Fruit fly (Drosophila melanogaster): ENCODE data around the gene Pfdn1.
A peak's percentile ranks its signal among the peaks of the same experiment; 100 is the strongest.

The Pfdn1 gene

DNA sequence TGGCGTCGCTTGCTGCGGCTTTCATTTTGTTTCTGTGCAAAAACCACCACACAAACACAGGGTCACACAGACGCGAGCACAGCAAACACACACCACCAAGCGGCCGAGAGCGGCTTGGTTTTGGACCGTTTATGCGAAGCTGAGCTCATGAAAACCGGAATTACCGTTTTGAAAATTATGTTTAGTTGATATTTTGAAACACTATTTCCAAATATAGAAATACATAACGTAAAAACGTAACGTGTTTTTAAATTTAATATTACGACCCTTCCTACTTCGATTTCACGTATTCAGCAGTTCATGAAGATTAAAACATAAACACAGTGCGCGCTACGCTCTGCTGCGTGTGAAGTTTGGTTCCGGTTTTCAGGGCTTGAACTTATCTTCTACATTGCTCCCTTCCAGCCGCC, 17.7 kb upstream of the Pfdn1 start (continued):
- TF ChIP-seq Dbx (GFP tag; IDR thresholded peaks at IDR 0.05), result peak; percentile 96
- TF ChIP-seq CG14860 (GFP tag; IDR thresholded peaks at IDR 0.05; ENCODE audit: partially characterized antibody), result no peak

dm6 chr2L:6053874-6054469, 14.9 kb upstream of the Pfdn1 start, which contains the start of gene CG13995:
Gene CG13995 (plus strand): TSS chr2L:6054302.
- TF ChIP-seq ttk (GFP tag; IDR thresholded peaks at IDR 0.05), result 0 out of 2 replicates have a peak, but pooled peaks have one; percentile 24
- peak in 1 of 2 experiments; percentile 71 for TF ChIP-seq Trl (optimal IDR thresholded peaks at IDR 0.05)
- no peak for TF ChIP-seq Trl (GFP tag; optimal IDR thresholded peaks at IDR 0.05)
- TF ChIP-seq ase (GFP tag; IDR thresholded peaks at IDR 0.05), result 0 out of 3 replicates have a peak, but pooled peaks have one; percentile 36
- peak; percentile 28 for TF ChIP-seq Blimp-1 (GFP tag; optimal IDR thresholded peaks at IDR 0.05)
- TF ChIP-seq CG15514 (GFP tag; optimal IDR thresholded peaks at IDR 0.05), result peak; percentile 18
- TF ChIP-seq CG32767 (GFP tag; IDR thresholded peaks at IDR 0.05), result 0 out of 2 replicates have a peak, but pooled peaks have one; percentile 26
- no peak for TF ChIP-seq chm (GFP tag; IDR thresholded peaks at IDR 0.05)
- TF ChIP-seq CG10267 (tag; optimal IDR thresholded peaks at IDR 0.05), result no peak
- TF ChIP-seq CG4707 (GFP tag; optimal IDR thresholded peaks at IDR 0.05), result no peak
- TF ChIP-seq CG18599 (GFP tag; optimal IDR thresholded peaks at IDR 0.05), result peak; percentile 7
- TF ChIP-seq Deaf1 (tag; optimal IDR thresholded peaks at IDR 0.05), result peak; percentile 89
- peak; percentile 12; the same call in 1 of the 3 replicates for TF ChIP-seq row (GFP tag; IDR thresholded peaks at IDR 0.05)
- TF ChIP-seq grau (tag; optimal IDR thresholded peaks at IDR 0.05), result peak; percentile 60
- TF ChIP-seq Bgb (GFP tag; IDR thresholded peaks at IDR 0.05; ENCODE audit: partially characterized antibody), result peak; percentile 27; the same call in 1 of the 2 replicates
- peak; percentile 31; the same call in 1 of the 2 replicates for TF ChIP-seq seq (GFP tag; IDR thresholded peaks at IDR 0.05)
- peak; percentile 74 for TF ChIP-seq CG16779 (GFP tag; IDR thresholded peaks at IDR 0.05)
- no peak for TF ChIP-seq Xbp1 (GFP tag; optimal IDR thresholded peaks at IDR 0.05)
- peak; percentile 100 for TF ChIP-seq CG13894 (tag; optimal IDR thresholded peaks at IDR 0.05)
- TF ChIP-seq Fer2 (tag; optimal IDR thresholded peaks at IDR 0.05), result no peak
- TF ChIP-seq CG3847 (GFP tag; IDR thresholded peaks at IDR 0.05), result no peak
- no peak for TF ChIP-seq odd (GFP tag; optimal IDR thresholded peaks at IDR 0.05)
- TF ChIP-seq Hr39 (optimal IDR thresholded peaks at IDR 0.05), result no peak
- no peak for TF ChIP-seq sim (GFP tag; IDR thresholded peaks at IDR 0.05)
- peak; percentile 54 for TF ChIP-seq nom (GFP tag; optimal IDR thresholded peaks at IDR 0.05)
- TF ChIP-seq Hr51 (GFP tag; optimal IDR thresholded peaks at IDR 0.05), result peak in 1 of 2 experiments; percentile 75
- TF ChIP-seq danr (GFP tag; IDR thresholded peaks at IDR 0.05), result no peak
- TF ChIP-seq bbx (GFP tag; IDR thresholded peaks at IDR 0.05; ENCODE audit: partially characterized antibody), result no peak
- TF ChIP-seq Adf1 (GFP tag; IDR thresholded peaks at IDR 0.05), result peak; percentile 14; the same call in 1 of the 2 replicates
- 0 out of 2 replicates have a peak, but pooled peaks have one; percentile 10 for TF ChIP-seq inv (GFP tag; IDR thresholded peaks at IDR 0.05; ENCODE audit: partially characterized antibody)
- no peak for TF ChIP-seq gt (GFP tag; IDR thresholded peaks at IDR 0.05)
- TF ChIP-seq cg (GFP tag; optimal IDR thresholded peaks at IDR 0.05), result peak; percentile 57
- no peak for TF ChIP-seq hkb (optimal IDR thresholded peaks at IDR 0.05)
- TF ChIP-seq hkb (GFP tag; IDR thresholded peaks at IDR 0.05), result peak; percentile 19; the same call in 1 of the 2 replicates
- TF ChIP-seq Neu2 (GFP tag; optimal IDR thresholded peaks at IDR 0.05; ENCODE audit: borderline replicate concordance), result no peak
- TF ChIP-seq lab (GFP tag; optimal IDR thresholded peaks at IDR 0.05), result peak; percentile 22
- no peak for TF ChIP-seq CG14860 (GFP tag; IDR thresholded peaks at IDR 0.05; ENCODE audit: partially characterized antibody)
- no peak for TF ChIP-seq br (optimal IDR thresholded peaks at IDR 0.05)
- peak; percentile 58 for TF ChIP-seq Med (GFP tag)
- no peak for TF ChIP-seq MBD-R2 (GFP tag; IDR thresholded peaks at IDR 0.05)

Data from whole organism, embryonic.